Fruit fly (Drosophila melanogaster): ENCODE data around the gene CG33003.
A peak's percentile ranks its signal among the peaks of the same experiment; 100 is the strongest.

Gene CG33003

dm6 chr2L:4440881-4441737, 40.4 kb downstream of the CG33003 start, which contains the start of gene CG15431 (continued):
- TF ChIP-seq zen2 (GFP tag; IDR thresholded peaks at IDR 0.05; ENCODE audit: partially characterized antibody) (no peak; the same call in 1 of the 3 replicates), en (GFP tag; optimal IDR thresholded peaks at IDR 0.05) (no peak), D19B (GFP tag; optimal IDR thresholded peaks at IDR 0.05) (no peak), chif (GFP tag; optimal IDR thresholded peaks at IDR 0.05) (peak in 1 of 2 experiments; percentile 3), Ada2b (GFP tag; IDR thresholded peaks at IDR 0.05) (peak; percentile 55; the same call in 1 of the 2 replicates), ap (GFP tag; IDR thresholded peaks at IDR 0.05) (no peak), gsb (GFP tag; IDR thresholded peaks at IDR 0.05) (peak; percentile 29; the same call in 1 of the 2 replicates), fd64A (GFP tag; optimal IDR thresholded peaks at IDR 0.05) (no peak), knrl (GFP tag; IDR thresholded peaks at IDR 0.05; ENCODE audit: partially characterized antibody) (no peak), CG18262 (tag; optimal IDR thresholded peaks at IDR 0.05) (no peak), Chrac-16 (GFP tag; optimal IDR thresholded peaks at IDR 0.05) (no peak), z (GFP tag; IDR thresholded peaks at IDR 0.05) (no peak), CG18599 (GFP tag; optimal IDR thresholded peaks at IDR 0.05) (peak; percentile 85), CG12071 (GFP tag; optimal IDR thresholded peaks at IDR 0.05) (peak; percentile 43), danr (GFP tag; IDR thresholded peaks at IDR 0.05) (no peak), CG4328 (GFP tag; optimal IDR thresholded peaks at IDR 0.05) (peak; percentile 10), CG12659 (GFP tag; optimal IDR thresholded peaks at IDR 0.05) (peak; percentile 39), CG10321 (GFP tag; IDR thresholded peaks at IDR 0.05) (0 out of 2 replicates have a peak, but pooled peaks have one; percentile 41), gt (GFP tag; IDR thresholded peaks at IDR 0.05) (no peak), tin (GFP tag; optimal IDR thresholded peaks at IDR 0.05) (peak; percentile 37), CG4617 (GFP tag; optimal IDR thresholded peaks at IDR 0.05; ENCODE audit: borderline replicate concordance) (no peak), toy (GFP tag; IDR thresholded peaks at IDR 0.05) (no peak), bcd (GFP tag; optimal IDR thresholded peaks at IDR 0.05) (peak; percentile 58), schlank (tag; optimal IDR thresholded peaks at IDR 0.05) (no peak), CG11696 (GFP tag; IDR thresholded peaks at IDR 0.05) (no peak), CG33557 (GFP tag; optimal IDR thresholded peaks at IDR 0.05) (no peak), CG17385 (GFP tag; optimal IDR thresholded peaks at IDR 0.05) (peak; percentile 31), CG4404 (GFP tag; IDR thresholded peaks at IDR 0.05) (peak; percentile 25; the same call in 1 of the 2 replicates), CG4282 (GFP tag; optimal IDR thresholded peaks at IDR 0.05) (no peak), CG7987 (GFP tag; optimal IDR thresholded peaks at IDR 0.05) (no peak), tup (GFP tag; optimal IDR thresholded peaks at IDR 0.05) (peak; percentile 25), gce (GFP tag; IDR thresholded peaks at IDR 0.05) (no peak), tgo (GFP tag; IDR thresholded peaks at IDR 0.05) (peak; percentile 50; the same call in 2 of the 3 replicates), HHEX (GFP tag; optimal IDR thresholded peaks at IDR 0.05) (peak; percentile 66), CG17829 (tag; optimal IDR thresholded peaks at IDR 0.05) (no peak), ken (GFP tag; IDR thresholded peaks at IDR 0.05) (0 out of 3 replicates have a peak, but pooled peaks have one; percentile 42), Fer2 (tag; optimal IDR thresholded peaks at IDR 0.05) (no peak), CG2875 (GFP tag; optimal IDR thresholded peaks at IDR 0.05) (no peak), Lpt (GFP tag; optimal IDR thresholded peaks at IDR 0.05) (no peak), CG9437 (GFP tag; optimal IDR thresholded peaks at IDR 0.05) (no peak), CG32532 (GFP tag; IDR thresholded peaks at IDR 0.05) (peak; percentile 76), nau (GFP tag; optimal IDR thresholded peaks at IDR 0.05) (peak; percentile 55), Nf-YB (GFP tag; optimal IDR thresholded peaks at IDR 0.05) (no peak), CG31441 (GFP tag; IDR thresholded peaks at IDR 0.05) (peak; percentile 46; the same call in 1 of the 2 replicates), GATAe (GFP tag; conservative IDR thresholded peaks at IDR 0.05) (no peak), scrt (GFP tag; optimal IDR thresholded peaks at IDR 0.05) (peak; percentile 55), hbn (GFP tag; IDR thresholded peaks at IDR 0.05; ENCODE audit: partially characterized antibody) (no peak), trem (tag; optimal IDR thresholded peaks at IDR 0.05) (no peak)
